Worm (Caenorhabditis elegans): ENCODE measurements around the gene R144.6.
"Not testable (repeated sequence)": the region's sequence is repeated elsewhere in the genome, so short reads cannot be mapped to it uniquely, and the experiment has no call there.

Gene R144.6

ce11 chrIII:5031375-5031836 is 26.9 kb upstream of the R144.6 start (continued):
- TF ChIP-seq lin-1 (GFP tag; IDR thresholded peaks at IDR 0.05) (peak; percentile 71), nhr-48 (tag; optimal IDR thresholded peaks at IDR 0.05) (peak; percentile 63), madf-5 (GFP tag; IDR thresholded peaks at IDR 0.05) (peak; percentile 61 to 78; a peak in 2 of 4 replicates), saeg-2 (GFP tag; IDR thresholded peaks at IDR 0.05) (peak; percentile 63; the same call in 1 of the 2 replicates), mdl-1 (tag; optimal IDR thresholded peaks at IDR 0.05) (peak in 1 of 2 experiments; percentile 70), ceh-44 (GFP tag; IDR thresholded peaks at IDR 0.05) (peak; percentile 68; the same call in 1 of the 2 replicates), daf-16 (GFP tag; optimal IDR thresholded peaks at IDR 0.05) (peak; percentile 71 to 85), daf-16 (tag; optimal IDR thresholded peaks at IDR 0.05) (peak; percentile 25), nhr-41 (GFP tag; IDR thresholded peaks at IDR 0.05) (peak; percentile 19; the same call in 1 of the 2 replicates), jun-1 (tag; optimal IDR thresholded peaks at IDR 0.05) (peak; percentile 47), nhr-28 (tag; optimal IDR thresholded peaks at IDR 0.05) (peak; percentile 31), spr-3 (GFP tag; optimal IDR thresholded peaks at IDR 0.05) (peak; percentile 68), zfp-2 (tag; optimal IDR thresholded peaks at IDR 0.05) (peak; percentile 35), ceh-32 (tag; optimal IDR thresholded peaks at IDR 0.05; ENCODE audit: poor library complexity) (peak; percentile 47), aha-1 (tag) (peak; percentile 93), rbr-2 (tag; optimal IDR thresholded peaks at IDR 0.05) (peak; percentile 90), D1046.2 (GFP tag; IDR thresholded peaks at IDR 0.05) (0 out of 2 replicates have a peak, but pooled peaks have one; percentile 52), T26A8.4 (GFP tag; IDR thresholded peaks at IDR 0.05) (peak; percentile 94), F26F4.8 (GFP tag; conservative IDR thresholded peaks at IDR 0.05) (0 out of 2 replicates have a peak, but pooled peaks have one; percentile 47), dpl-1 (GFP tag; optimal IDR thresholded peaks at IDR 0.05) (peak; percentile 23), hmg-1.1 (GFP tag; IDR thresholded peaks at IDR 0.05) (peak; percentile 97), tra-1 (GFP tag; IDR thresholded peaks at IDR 0.05) (peak; percentile 86), zip-11 (GFP tag; IDR thresholded peaks at IDR 0.05) (0 out of 2 replicates have a peak, but pooled peaks have one; percentile 60), ceh-20 (GFP tag; IDR thresholded peaks at IDR 0.05) (peak; percentile 86), nhr-11 (tag; optimal IDR thresholded peaks at IDR 0.05) (peak; percentile 50), hlh-30 (tag; optimal IDR thresholded peaks at IDR 0.05; ENCODE audit: insufficient read depth) (peak; percentile 65), ctbp-1 (GFP tag; IDR thresholded peaks at IDR 0.05) (peak; percentile 90), F10B5.3 (tag; optimal IDR thresholded peaks at IDR 0.05) (peak; percentile 70), F37D6.2 (tag; optimal IDR thresholded peaks at IDR 0.05) (peak; percentile 84), mxl-3 (GFP tag; optimal IDR thresholded peaks at IDR 0.05) (peak; percentile 91), lin-29 (GFP tag; IDR thresholded peaks at IDR 0.05) (peak; percentile 66), arid-1 (GFP tag; conservative IDR thresholded peaks at IDR 0.05) (peak; percentile 92), lin-13 (GFP tag; optimal IDR thresholded peaks at IDR 0.05) (peak; percentile 63), nhr-77 (tag; optimal IDR thresholded peaks at IDR 0.05) (peak; percentile 8), set-16 (GFP tag; IDR thresholded peaks at IDR 0.05) (peak; percentile 88), T20F7.1 (GFP tag; optimal IDR thresholded peaks at IDR 0.05) (peak; percentile 67), snpc-1.2 (GFP tag; IDR thresholded peaks at IDR 0.05) (peak; percentile 81; the same call in 1 of the 2 replicates), mes-2 (tag; optimal IDR thresholded peaks at IDR 0.05; ENCODE audit: poor library complexity, severe bottlenecking) (peak; percentile 76), duxl-1 (tag; optimal IDR thresholded peaks at IDR 0.05; ENCODE audit: poor library complexity) (peak; percentile 47), vab-7 (GFP tag; IDR thresholded peaks at IDR 0.05) (peak; percentile 72), egl-43 (GFP tag; IDR thresholded peaks at IDR 0.05) (peak; percentile 97), gei-8 (GFP tag; optimal IDR thresholded peaks at IDR 0.05) (peak; percentile 75), nhr-42 (GFP tag; IDR thresholded peaks at IDR 0.05) (peak; percentile 50; the same call in 1 of the 2 replicates), dmd-8 (GFP tag; IDR thresholded peaks at IDR 0.05) (peak; percentile 65; the same call in 1 of the 2 replicates), unc-130 (GFP tag; optimal IDR thresholded peaks at IDR 0.05) (peak; percentile 69), tag-97 (GFP tag; IDR thresholded peaks at IDR 0.05) (peak; percentile 77; the same call in 1 of the 2 replicates), pha-4 (GFP tag; IDR thresholded peaks at IDR 0.05) (peak; percentile 89), spr-1 (tag; optimal IDR thresholded peaks at IDR 0.05) (peak; percentile 81)
- not testable (repeated sequence) for TF ChIP-seq pha-4 (tag; optimal IDR thresholded peaks at IDR 0.05)

Data from whole organism, L4 larva.